Fruit fly (Drosophila melanogaster) whole organism, embryonic: Measurements from ENCODE around the gene CG44158.

Experiments used
- BEAF-32 ChIP-seq: fragments of 200-800 bp; sonication (Bioruptor generic); optimal IDR thresholded peaks from 3 replicates; lab custom pipeline; 2017; ENCODE audit warnings: missing biosample characterization, missing genetic modification characterization, mild to moderate bottlenecking, moderate library complexity, missing genetic modification reagents
- Bgb ChIP-seq: fragments of 200-800 bp; sonication (Bioruptor generic); IDR thresholded peaks from 2 replicates; pipeline ENCODE4 v1.3.6; 2022; ENCODE audit warnings: missing biosample characterization, missing genetic modification characterization; ENCODE audit not compliant: partially characterized antibody
- CG10654 ChIP-seq: fragments of 200-800 bp; sonication (Bioruptor generic); optimal IDR thresholded peaks from 2 replicates; lab custom pipeline; 2016; ENCODE audit warnings: missing biosample characterization, missing genetic modification characterization
- CG10959 ChIP-seq: fragments of 200-800 bp; sonication (Bioruptor generic); IDR thresholded peaks from 2 replicates; pipeline ENCODE4 v1.3.6; 2022; ENCODE audit warnings: missing biosample characterization, missing genetic modification characterization
- CG11085 ChIP-seq: fragments of 200-800 bp; sonication (Bioruptor generic); IDR thresholded peaks from 2 replicates; pipeline ENCODE4 v1.3.6; 2022; ENCODE audit warnings: missing biosample characterization, missing genetic modification characterization
- CG12071 ChIP-seq: fragments of 200-800 bp; sonication (Bioruptor generic); optimal IDR thresholded peaks from 3 replicates; lab custom pipeline; 2018; ENCODE audit warnings: missing biosample characterization, mild to moderate bottlenecking, missing genetic modification characterization
- CG12104 ChIP-seq: fragments of 200-800 bp; sonication (Bioruptor generic); optimal IDR thresholded peaks from 3 replicates; lab custom pipeline; 2016; ENCODE audit warnings: missing biosample characterization, missing genetic modification characterization
- CG12391 ChIP-seq: fragments of 200-800 bp; sonication (Bioruptor generic); optimal IDR thresholded peaks from 3 replicates; lab custom pipeline; 2018; ENCODE audit warnings: missing biosample characterization, mild to moderate bottlenecking, missing genetic modification characterization, moderate library complexity
- CG13123 ChIP-seq: fragments of 200-800 bp; sonication (Bioruptor generic); optimal IDR thresholded peaks from 2 replicates; lab custom pipeline; 2016; ENCODE audit warnings: missing biosample characterization, missing genetic modification characterization
- CG15269 ChIP-seq: fragments of 200-800 bp; sonication (Bioruptor generic); optimal IDR thresholded peaks from 2 replicates; lab custom pipeline; 2018; ENCODE audit warnings: missing biosample characterization, mild to moderate bottlenecking, missing genetic modification characterization, moderate library complexity
- CG17802 ChIP-seq: fragments of 200-800 bp; sonication (Bioruptor generic); optimal IDR thresholded peaks from 2 replicates; lab custom pipeline; 2018; ENCODE audit warnings: missing biosample characterization, mild to moderate bottlenecking, missing genetic modification characterization, moderate library complexity
- CG17829 ChIP-seq: fragments of 200-800 bp; optimal IDR thresholded peaks from 2 replicates; lab custom pipeline; 2019; ENCODE audit warnings: missing biosample characterization, mild to moderate bottlenecking, missing genetic modification characterization, moderate library complexity
- CG18262 ChIP-seq: fragments of 200-800 bp; optimal IDR thresholded peaks from 3 replicates; lab custom pipeline; 2019; ENCODE audit warnings: missing biosample characterization, mild to moderate bottlenecking, missing genetic modification characterization, moderate library complexity
- CG2712 ChIP-seq: fragments of 200-800 bp; optimal IDR thresholded peaks from 3 replicates; lab custom pipeline; 2019; ENCODE audit warnings: missing biosample characterization, mild to moderate bottlenecking, missing genetic modification characterization, moderate library complexity
- CG2875 ChIP-seq: fragments of 200-800 bp; sonication (Bioruptor generic); optimal IDR thresholded peaks from 2 replicates; lab custom pipeline; 2017; ENCODE audit warnings: missing biosample characterization, mild to moderate bottlenecking, missing genetic modification characterization, missing genetic modification reagents
- CG33557 ChIP-seq: fragments of 200-800 bp; sonication (Bioruptor generic); optimal IDR thresholded peaks from 2 replicates; lab custom pipeline; 2019; ENCODE audit warnings: missing biosample characterization, mild to moderate bottlenecking, missing genetic modification characterization, moderate library complexity
- CG34376 ChIP-seq: fragments of 200-800 bp; sonication (Bioruptor generic); optimal IDR thresholded peaks from 2 replicates; lab custom pipeline; 2018; ENCODE audit warnings: missing biosample characterization, mild to moderate bottlenecking, missing genetic modification characterization
- CG42726 ChIP-seq: fragments of 200-800 bp; sonication (Bioruptor generic); IDR thresholded peaks from 2 replicates; pipeline ENCODE4 v1.3.6; 2022; ENCODE audit warnings: missing biosample characterization, missing genetic modification characterization; ENCODE audit not compliant: partially characterized antibody
- CG4707 ChIP-seq: fragments of 200-800 bp; sonication (Bioruptor generic); optimal IDR thresholded peaks from 2 replicates; lab custom pipeline; 2018; ENCODE audit warnings: missing biosample characterization, mild to moderate bottlenecking, missing genetic modification characterization, moderate library complexity
- CG8359 ChIP-seq: fragments of 200-800 bp; sonication (Bioruptor generic); optimal IDR thresholded peaks from 2 replicates; lab custom pipeline; 2017; ENCODE audit warnings: missing biosample characterization, mild to moderate bottlenecking, missing genetic modification characterization, borderline replicate concordance
- Dip2 ChIP-seq: fragments of 200-800 bp; sonication (Bioruptor generic); IDR thresholded peaks from 2 replicates; pipeline ENCODE4 v1.3.6; 2022; ENCODE audit warnings: missing biosample characterization, missing genetic modification characterization
- Dll ChIP-seq: fragments of 200-800 bp; sonication (Bioruptor generic); IDR thresholded peaks from 4 replicates; pipeline ENCODE4 v1.3.6; 2022; ENCODE audit warnings: missing biosample characterization, missing genetic modification characterization; ENCODE audit not compliant: partially characterized antibody
- HLHmδ ChIP-seq: fragments of 200-800 bp; sonication (Bioruptor generic); optimal IDR thresholded peaks from 2 replicates; lab custom pipeline; 2018; ENCODE audit warnings: missing biosample characterization, mild to moderate bottlenecking, missing genetic modification characterization, moderate library complexity
- Hand ChIP-seq: fragments of 200-800 bp; sonication (Bioruptor generic); optimal IDR thresholded peaks from 2 replicates; lab custom pipeline; 2017; ENCODE audit warnings: mild to moderate bottlenecking, missing biosample characterization, missing genetic modification reagents, missing genetic modification characterization
- HmgZ ChIP-seq: fragments of 200-800 bp; sonication (Bioruptor generic); optimal IDR thresholded peaks from 2 replicates; lab custom pipeline; 2018; ENCODE audit warnings: missing biosample characterization, mild to moderate bottlenecking, missing genetic modification characterization
- Lpt ChIP-seq: fragments of >200 bp; optimal IDR thresholded peaks from 2 replicates; lab custom pipeline; 2018; ENCODE audit warnings: missing biosample characterization, missing genetic modification characterization
- Max ChIP-seq: fragments of 200-800 bp; sonication (Bioruptor generic); optimal IDR thresholded peaks from 2 replicates; lab custom pipeline; 2016; ENCODE audit warnings: missing biosample characterization, mild to moderate bottlenecking, missing genetic modification characterization
- Meics ChIP-seq: fragments of 200-800 bp; sonication (Bioruptor generic); optimal IDR thresholded peaks from 2 replicates; lab custom pipeline; 2017; ENCODE audit warnings: missing biosample characterization, mild to moderate bottlenecking, missing genetic modification characterization
- NFAT ChIP-seq: fragments of 200-800 bp; sonication (Bioruptor generic); IDR thresholded peaks from 2 replicates; pipeline ENCODE4 v1.3.6; 2022; ENCODE audit warnings: missing biosample characterization, missing genetic modification characterization
- NfI ChIP-seq: fragments of 200-800 bp; sonication (Bioruptor generic); optimal IDR thresholded peaks from 3 replicates; lab custom pipeline; 2018; ENCODE audit warnings: missing biosample characterization, mild to moderate bottlenecking, missing genetic modification characterization, moderate library complexity
- Pdp1 ChIP-seq, 2 experiments: fragments of 200-800 bp; sonication (Bioruptor generic); optimal IDR thresholded peaks; 3 replicates each; lab custom pipeline; 2016; ENCODE audit warnings: missing biosample characterization in 2 of 2, missing genetic modification characterization in 2 of 2, mild to moderate bottlenecking in 1 of 2, moderate library complexity in 1 of 2
- Xbp1 ChIP-seq: fragments of 200-800 bp; sonication (Bioruptor generic); optimal IDR thresholded peaks from 3 replicates; lab custom pipeline; 2016; ENCODE audit warnings: missing biosample characterization, mild to moderate bottlenecking, missing genetic modification characterization
- aop ChIP-seq: fragments of 200-800 bp; sonication (Bioruptor generic); IDR thresholded peaks from 2 replicates; pipeline ENCODE4 v1.3.6; 2022; ENCODE audit warnings: missing biosample characterization, missing genetic modification characterization
- ash1 ChIP-seq: fragments of 200-800 bp; sonication (Bioruptor generic); optimal IDR thresholded peaks from 2 replicates; lab custom pipeline; 2018; ENCODE audit warnings: missing biosample characterization, mild to moderate bottlenecking, missing genetic modification characterization
- bowl ChIP-seq: fragments of 200-800 bp; sonication (Bioruptor generic); IDR thresholded peaks from 2 replicates; pipeline ENCODE4 v1.3.6; 2022; ENCODE audit warnings: missing biosample characterization, missing genetic modification characterization
- br ChIP-seq: fragments of >200 bp; optimal IDR thresholded peaks from 2 replicates; lab custom pipeline; 2017
- eve ChIP-seq, 2 experiments: fragments of >200 bp; optimal IDR thresholded peaks; 2 replicates each; lab custom pipeline; 2017; ENCODE audit warnings: missing biosample characterization in 2 of 2, missing genetic modification characterization in 2 of 2
- fd3F ChIP-seq: fragments of 200-800 bp; sonication (Bioruptor generic); optimal IDR thresholded peaks from 2 replicates; lab custom pipeline; 2018; ENCODE audit warnings: missing biosample characterization, mild to moderate bottlenecking, missing genetic modification characterization, moderate library complexity
- gce ChIP-seq: fragments of 200-800 bp; sonication (Bioruptor generic); IDR thresholded peaks from 3 replicates; pipeline ENCODE4 v1.3.6; 2022; ENCODE audit warnings: missing biosample characterization, missing genetic modification characterization
- gfzf ChIP-seq: fragments of 200-800 bp; sonication (Bioruptor generic); optimal IDR thresholded peaks from 2 replicates; lab custom pipeline; 2016; ENCODE audit warnings: missing biosample characterization, mild to moderate bottlenecking, missing genetic modification characterization, moderate library complexity
- gt ChIP-seq: fragments of 200-800 bp; sonication (Bioruptor generic); IDR thresholded peaks from 2 replicates; pipeline ENCODE4 v1.3.6; 2022; ENCODE audit warnings: missing biosample characterization, missing genetic modification characterization
- hbn ChIP-seq: fragments of 200-800 bp; sonication (Bioruptor generic); IDR thresholded peaks from 2 replicates; pipeline ENCODE4 v1.3.6; 2022; ENCODE audit warnings: missing biosample characterization, missing genetic modification characterization; ENCODE audit not compliant: partially characterized antibody
- knrl ChIP-seq: fragments of 200-800 bp; sonication (Bioruptor generic); IDR thresholded peaks from 3 replicates; pipeline ENCODE4 v1.3.6; 2022; ENCODE audit warnings: missing biosample characterization, missing genetic modification characterization; ENCODE audit not compliant: partially characterized antibody
- lbe ChIP-seq: fragments of 200-800 bp; sonication (Bioruptor generic); optimal IDR thresholded peaks from 2 replicates; lab custom pipeline; 2016; ENCODE audit warnings: missing biosample characterization, mild to moderate bottlenecking, missing genetic modification characterization
- nerfin-1 ChIP-seq: fragments of 200-800 bp; sonication (Bioruptor generic); optimal IDR thresholded peaks from 3 replicates; lab custom pipeline; 2019; ENCODE audit warnings: missing biosample characterization, mild to moderate bottlenecking, missing genetic modification characterization, moderate library complexity
- salm ChIP-seq: fragments of 200-800 bp; sonication (Bioruptor generic); optimal IDR thresholded peaks from 2 replicates; lab custom pipeline; 2018; ENCODE audit warnings: missing biosample characterization, mild to moderate bottlenecking, missing genetic modification characterization
- sim ChIP-seq: fragments of 200-800 bp; sonication (Bioruptor generic); IDR thresholded peaks from 2 replicates; pipeline ENCODE4 v1.3.6; 2022; ENCODE audit warnings: missing biosample characterization, missing genetic modification characterization
- tx ChIP-seq: fragments of 200-800 bp; sonication (Bioruptor generic); optimal IDR thresholded peaks from 2 replicates; lab custom pipeline; 2016; ENCODE audit warnings: missing biosample characterization, missing genetic modification characterization
- unpg ChIP-seq: fragments of 200-800 bp; sonication (Bioruptor generic); optimal IDR thresholded peaks from 3 replicates; lab custom pipeline; 2018; ENCODE audit warnings: missing biosample characterization, mild to moderate bottlenecking, missing genetic modification characterization, moderate library complexity
- wor ChIP-seq: fragments of 200-800 bp; sonication (Bioruptor generic); IDR thresholded peaks from 2 replicates; pipeline ENCODE4 v1.3.6; 2022; ENCODE audit warnings: missing biosample characterization, missing genetic modification characterization

CG44158 gene

dm6 chr3R:18223434-18223833 lies 14.9 kb downstream of the CG44158 start, which contains the start of the genes mTerf5 and Non3 (continued):
- peak; percentile 92 for TF ChIP-seq knrl
- TF ChIP-seq CG12104 (GFP tag; lab: Kevin White, UChicago), result no peak
- TF ChIP-seq gce (GFP tag; lab: Robert Waterston, UW), result no peak
- peak; percentile 81 for TF ChIP-seq BEAF-32 (GFP tag; lab: Kevin White, UChicago)
- TF ChIP-seq HLHmδ, result no peak
- peak; percentile 84 for TF ChIP-seq CG12391 (tag; lab: Kevin White, UChicago)
- peak; percentile 23 for TF ChIP-seq fd3F (GFP tag; lab: Kevin White, UChicago)
- peak; percentile 63 for TF ChIP-seq CG15269 (tag; lab: Kevin White, UChicago)
- no peak for TF ChIP-seq wor (GFP tag; lab: Robert Waterston, UW)
- no peak for TF ChIP-seq gt (GFP tag; lab: Robert Waterston, UW)
- TF ChIP-seq br (lab: Kevin White, UChicago), result no peak
- no peak for TF ChIP-seq Hand
- peak; percentile 47 for TF ChIP-seq CG33557
- peak; percentile 80 for TF ChIP-seq CG2712 (tag; lab: Kevin White, UChicago)
- TF ChIP-seq Meics (GFP tag; lab: Kevin White, UChicago), result peak; percentile 65
- TF ChIP-seq Dll (GFP tag; lab: Robert Waterston, UW), result peak; percentile 95
- peak; percentile 83 for TF ChIP-seq hbn (GFP tag; lab: Robert Waterston, UW)
- TF ChIP-seq sim (GFP tag; lab: Robert Waterston, UW), result no peak
- TF ChIP-seq CG11085, result no peak
- TF ChIP-seq Max, result peak; percentile 82
- TF ChIP-seq aop (GFP tag; lab: Robert Waterston, UW), result no peak
- TF ChIP-seq Pdp1 (GFP tag; optimal IDR thresholded peaks at IDR 0.05; lab: Kevin White, UChicago), result peak in 1 of 2 experiments; percentile 30
- no peak for TF ChIP-seq Lpt (GFP tag; lab: Kevin White, UChicago)
- TF ChIP-seq eve (GFP tag; optimal IDR thresholded peaks at IDR 0.05; lab: Kevin White, UChicago), result no peak
- peak; percentile 63 for TF ChIP-seq CG18262 (tag; lab: Kevin White, UChicago)
- TF ChIP-seq CG2875, result peak; percentile 2
- no peak for TF ChIP-seq CG12071 (GFP tag; lab: Kevin White, UChicago)
- no peak for TF ChIP-seq ash1 (GFP tag; lab: Kevin White, UChicago)
- peak; percentile 56 for TF ChIP-seq CG10654 (GFP tag; lab: Kevin White, UChicago)
- no peak for TF ChIP-seq CG8359 (GFP tag; lab: Kevin White, UChicago)
- peak; percentile 38 for TF ChIP-seq CG13123 (GFP tag; lab: Kevin White, UChicago)
- no peak for TF ChIP-seq salm (tag; lab: Kevin White, UChicago)
- TF ChIP-seq nerfin-1 (tag; lab: Kevin White, UChicago), result peak; percentile 77
- peak; percentile 69 for TF ChIP-seq NfI (GFP tag; lab: Kevin White, UChicago)
- no peak for TF ChIP-seq CG17802
- TF ChIP-seq Dip2 (GFP tag; lab: Robert Waterston, UW), result no peak
- TF ChIP-seq CG4707 (GFP tag; lab: Kevin White, UChicago), result no peak
- TF ChIP-seq HmgZ (tag; lab: Kevin White, UChicago), result peak; percentile 55
- TF ChIP-seq CG17829 (tag; lab: Kevin White, UChicago), result peak; percentile 76
- TF ChIP-seq tx, result no peak
- TF ChIP-seq gfzf (GFP tag; lab: Kevin White, UChicago), result no peak
- TF ChIP-seq CG42726 (GFP tag; lab: Robert Waterston, UW), result 0 out of 2 replicates have a peak, but pooled peaks have one; percentile 43
- TF ChIP-seq unpg (GFP tag; lab: Kevin White, UChicago), result peak; percentile 69
- peak; percentile 75 for TF ChIP-seq Xbp1 (GFP tag; lab: Kevin White, UChicago)
- peak; percentile 85 for TF ChIP-seq Bgb (GFP tag; lab: Robert Waterston, UW)
- TF ChIP-seq CG34376 (GFP tag; lab: Kevin White, UChicago), result no peak
- TF ChIP-seq bowl (GFP tag; lab: Robert Waterston, UW), result no peak
- TF ChIP-seq CG10959 (GFP tag; lab: Robert Waterston, UW), result no peak
- peak; percentile 51 for TF ChIP-seq lbe (GFP tag; lab: Kevin White, UChicago)
- no peak for TF ChIP-seq NFAT (GFP tag; lab: Robert Waterston, UW)
